Fruit fly (Drosophila melanogaster): ENCODE data around the gene rumpel.

rumpel gene

DNA sequence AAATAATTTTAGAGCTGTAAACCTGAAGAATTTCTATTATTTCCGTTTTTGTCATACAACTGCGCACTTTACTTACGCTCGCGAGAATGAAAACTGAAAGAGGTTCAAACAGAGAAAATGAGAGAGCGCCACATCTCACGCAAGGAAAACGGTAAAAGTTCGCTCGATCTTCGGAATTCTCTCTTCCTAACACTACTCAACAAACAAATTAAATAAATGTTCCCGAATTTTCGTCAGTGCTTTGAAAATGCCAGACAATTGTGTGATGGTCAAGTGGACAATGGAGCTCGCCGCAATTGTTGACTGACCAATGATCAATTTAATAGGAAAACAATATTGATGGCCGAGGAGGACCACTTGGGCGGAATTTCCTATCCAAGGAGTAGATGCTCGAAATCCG lies 12.7 kb upstream of the rumpel start, which contains the start of gene CG1677:
CG1677 (minus strand) TSS at position 101 of the 400 bp plus-strand sequence.
- no peak for TF ChIP-seq lbe (GFP tag; optimal IDR thresholded peaks at IDR 0.05)
- no peak for TF ChIP-seq CG2120 (GFP tag; optimal IDR thresholded peaks at IDR 0.05)
- TF ChIP-seq CG16863 (GFP tag; optimal IDR thresholded peaks at IDR 0.05) = no peak
- TF ChIP-seq bigmax (GFP tag; optimal IDR thresholded peaks at IDR 0.05) = no peak

- no peak for TF ChIP-seq ttk (GFP tag; IDR thresholded peaks at IDR 0.05)
- TF ChIP-seq HHEX (GFP tag; optimal IDR thresholded peaks at IDR 0.05) = no peak
- no peak for TF ChIP-seq kay (GFP tag; optimal IDR thresholded peaks at IDR 0.05)
- no peak for TF ChIP-seq bigmax (GFP tag; optimal IDR thresholded peaks at IDR 0.05)
- no peak for TF ChIP-seq zf30C (GFP tag; optimal IDR thresholded peaks at IDR 0.05)
- no peak for TF ChIP-seq gem (tag; optimal IDR thresholded peaks at IDR 0.05)
- TF ChIP-seq CG8478 (optimal IDR thresholded peaks at IDR 0.05) = no peak
- TF ChIP-seq CG15011 (GFP tag; optimal IDR thresholded peaks at IDR 0.05) = no peak
- TF ChIP-seq CrebB (tag; optimal IDR thresholded peaks at IDR 0.05) = no peak
- no peak for TF ChIP-seq CG3281 (GFP tag; optimal IDR thresholded peaks at IDR 0.05)
- TF ChIP-seq sr (GFP tag; IDR thresholded peaks at IDR 0.05) = no peak
- no peak for TF ChIP-seq CG9215 (GFP tag; IDR thresholded peaks at IDR 0.05)
- TF ChIP-seq pnt (GFP tag; optimal IDR thresholded peaks at IDR 0.05) = no peak
- TF ChIP-seq jigr1 (GFP tag; IDR thresholded peaks at IDR 0.05) = no peak
- TF ChIP-seq Antp (GFP tag; optimal IDR thresholded peaks at IDR 0.05) = no peak
- no peak for TF ChIP-seq Mrtf (GFP tag; IDR thresholded peaks at IDR 0.05)
- no peak for TF ChIP-seq Opbp (GFP tag; IDR thresholded peaks at IDR 0.05; ENCODE audit: partially characterized antibody)
- TF ChIP-seq klu (GFP tag; IDR thresholded peaks at IDR 0.05) = no peak
Observed at dm6 chrX:7406908-7407307, 11.5 kb upstream of the rumpel start, which contains the start of gene CG32727. TSS of gene CG32727 (plus strand) at chrX:7407208.

DNA sequence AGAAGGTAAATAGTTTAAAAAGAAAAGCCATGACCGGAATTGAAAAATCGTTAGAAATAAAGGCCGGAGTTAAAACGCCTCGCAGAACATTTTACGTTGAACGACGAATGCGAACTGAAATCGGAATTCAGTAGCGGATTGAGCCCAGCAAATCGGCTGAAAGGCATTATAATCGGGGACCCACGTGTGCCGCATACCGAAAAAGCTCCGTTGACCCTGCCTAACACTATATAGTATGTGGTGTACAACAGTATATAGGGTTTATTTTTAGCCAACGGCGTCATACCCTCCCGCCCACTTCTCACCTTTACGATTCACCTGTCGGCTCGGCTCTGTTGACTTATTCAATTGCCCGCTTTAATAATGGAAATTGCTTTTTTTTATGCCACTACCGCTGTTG lies 6.6 kb upstream of the rumpel start, which contains the start of gene CG42246:
CG42246 (minus strand) TSS at position 101 of the 400 bp plus-strand sequence.
- TF ChIP-seq CG12219 (GFP tag; optimal IDR thresholded peaks at IDR 0.05) (no peak), tx (GFP tag; optimal IDR thresholded peaks at IDR 0.05) (no peak), CG2129 (GFP tag; IDR thresholded peaks at IDR 0.05; ENCODE audit: partially characterized antibody) (no peak), CG13296 (GFP tag; optimal IDR thresholded peaks at IDR 0.05) (no peak), CG5245 (GFP tag; optimal IDR thresholded peaks at IDR 0.05) (no peak)

dm6 chrX:7412368-7412767 lies 6.0 kb upstream of the rumpel start, which contains the start of gene CG42704:
TSS of gene CG42704 (plus strand) at chrX:7412668.
- no peak for TF ChIP-seq CG2712 (tag; optimal IDR thresholded peaks at IDR 0.05)
- TF ChIP-seq CG10274 (GFP tag; optimal IDR thresholded peaks at IDR 0.05) = no peak
- TF ChIP-seq HLH54F (GFP tag; optimal IDR thresholded peaks at IDR 0.05) = no peak
- no peak for TF ChIP-seq Hsf (GFP tag; optimal IDR thresholded peaks at IDR 0.05)
- TF ChIP-seq CG9876 (GFP tag; optimal IDR thresholded peaks at IDR 0.05) = no peak
- no peak for TF ChIP-seq CoRest (tag; optimal IDR thresholded peaks at IDR 0.05)
- TF ChIP-seq dimm (GFP tag; IDR thresholded peaks at IDR 0.05) = no peak
- TF ChIP-seq Elba2 (GFP tag; optimal IDR thresholded peaks at IDR 0.05) = no peak
- no peak for TF ChIP-seq CG13775 (GFP tag; optimal IDR thresholded peaks at IDR 0.05)
- no peak for TF ChIP-seq CG15073 (GFP tag; optimal IDR thresholded peaks at IDR 0.05)
- TF ChIP-seq CG10462 (GFP tag; optimal IDR thresholded peaks at IDR 0.05) = no peak
- no peak for TF ChIP-seq twi (tag; optimal IDR thresholded peaks at IDR 0.05)
- TF ChIP-seq CG15479 (GFP tag; optimal IDR thresholded peaks at IDR 0.05) = no peak
- no peak for TF ChIP-seq CG30020 (tag; optimal IDR thresholded peaks at IDR 0.05)
- no peak for TF ChIP-seq sc (optimal IDR thresholded peaks at IDR 0.05)
- no peak for TF ChIP-seq sc (GFP tag; optimal IDR thresholded peaks at IDR 0.05)
- no peak for TF ChIP-seq CG17802 (tag; optimal IDR thresholded peaks at IDR 0.05)

Data from whole organism, embryonic.